Fruit fly (Drosophila melanogaster) whole organism, embryonic: ENCODE data around the gene Tctp.

Source experiments
- Ada2b ChIP-seq: fragments of 200-800 bp; sonication (Bioruptor generic); IDR thresholded peaks from 2 replicates; pipeline ENCODE4 v1.3.6; 2022; ENCODE audit warnings: missing biosample characterization, missing genetic modification characterization
- Adf1 ChIP-seq: fragments of 200-800 bp; sonication (Bioruptor generic); IDR thresholded peaks from 2 replicates; pipeline ENCODE4 v1.3.6; 2022; ENCODE audit warnings: missing biosample characterization, missing genetic modification characterization
- CG12104 ChIP-seq: fragments of 200-800 bp; sonication (Bioruptor generic); optimal IDR thresholded peaks from 3 replicates; lab custom pipeline; 2016; ENCODE audit warnings: missing biosample characterization, missing genetic modification characterization
- CG12155 ChIP-seq: fragments of 200-800 bp; sonication (Bioruptor generic); optimal IDR thresholded peaks from 3 replicates; lab custom pipeline; 2016; ENCODE audit warnings: missing biosample characterization, missing genetic modification characterization
- CG14050 ChIP-seq: fragments of 200-800 bp; sonication (Bioruptor generic); IDR thresholded peaks from 3 replicates; pipeline ENCODE4 v1.3.6; 2022; ENCODE audit warnings: missing biosample characterization, missing genetic modification characterization
- CG14441 ChIP-seq: fragments of 200-800 bp; sonication (Bioruptor generic); IDR thresholded peaks from 2 replicates; pipeline ENCODE4 v1.3.6; 2022; ENCODE audit warnings: missing biosample characterization, missing genetic modification characterization
- CG14667 ChIP-seq: fragments of 200-800 bp; sonication (Bioruptor generic); IDR thresholded peaks from 2 replicates; pipeline ENCODE4 v1.3.6; 2022; ENCODE audit warnings: missing biosample characterization, missing genetic modification characterization
- CG1529 ChIP-seq: fragments of 200-800 bp; sonication (Bioruptor generic); optimal IDR thresholded peaks from 3 replicates; lab custom pipeline; 2018; ENCODE audit warnings: missing biosample characterization, missing genetic modification characterization
- CG15514 ChIP-seq: fragments of 200-800 bp; sonication (Bioruptor generic); optimal IDR thresholded peaks from 3 replicates; lab custom pipeline; 2017; ENCODE audit warnings: missing biosample characterization, missing genetic modification characterization, mild to moderate bottlenecking, moderate library complexity, missing genetic modification reagents
- CG17568 ChIP-seq: fragments of 200-800 bp; sonication (Bioruptor generic); optimal IDR thresholded peaks from 2 replicates; lab custom pipeline; 2018; ENCODE audit warnings: missing biosample characterization, mild to moderate bottlenecking, missing genetic modification characterization, moderate library complexity
- CG18011 ChIP-seq: fragments of 200-800 bp; sonication (Bioruptor generic); optimal IDR thresholded peaks from 2 replicates; lab custom pipeline; 2017; ENCODE audit warnings: missing biosample characterization, missing genetic modification characterization, mild to moderate bottlenecking, moderate library complexity, missing genotype
- CG18476 ChIP-seq: fragments of 200-800 bp; sonication (Bioruptor generic); optimal IDR thresholded peaks from 2 replicates; lab custom pipeline; 2016; ENCODE audit warnings: missing biosample characterization, mild to moderate bottlenecking, missing genetic modification characterization
- CG18764 ChIP-seq: fragments of 200-800 bp; sonication (Bioruptor generic); optimal IDR thresholded peaks from 3 replicates; lab custom pipeline; 2016; ENCODE audit warnings: missing biosample characterization, missing genetic modification characterization
- CG30020 ChIP-seq: fragments of 200-800 bp; optimal IDR thresholded peaks from 2 replicates; lab custom pipeline; 2019; ENCODE audit warnings: missing biosample characterization, mild to moderate bottlenecking, missing genetic modification characterization, moderate library complexity
- CG32532 ChIP-seq: fragments of 200-800 bp; sonication (Bioruptor generic); IDR thresholded peaks from 2 replicates; pipeline ENCODE4 v1.3.6; 2022; ENCODE audit warnings: missing biosample characterization, missing genetic modification characterization
- CG32772 ChIP-seq: fragments of 200-800 bp; sonication (Bioruptor generic); IDR thresholded peaks from 2 replicates; pipeline ENCODE4 v1.3.6; 2022; ENCODE audit warnings: missing biosample characterization, missing genetic modification characterization
- CG3281 ChIP-seq: fragments of 200-800 bp; sonication (Bioruptor generic); optimal IDR thresholded peaks from 3 replicates; lab custom pipeline; 2017; ENCODE audit warnings: missing biosample characterization, mild to moderate bottlenecking, missing genetic modification characterization
- CG34376 ChIP-seq: fragments of 200-800 bp; sonication (Bioruptor generic); optimal IDR thresholded peaks from 2 replicates; lab custom pipeline; 2018; ENCODE audit warnings: missing biosample characterization, mild to moderate bottlenecking, missing genetic modification characterization
- CG4360 ChIP-seq: fragments of 200-800 bp; sonication (Bioruptor generic); IDR thresholded peaks from 2 replicates; pipeline ENCODE4 v1.3.6; 2022; ENCODE audit warnings: missing biosample characterization, missing genetic modification characterization
- CG4424 ChIP-seq: fragments of 200-800 bp; sonication (Bioruptor generic); optimal IDR thresholded peaks from 3 replicates; lab custom pipeline; 2016; ENCODE audit warnings: missing biosample characterization, missing genetic modification characterization
- CG6813 ChIP-seq: fragments of 200-800 bp; sonication (Bioruptor generic); optimal IDR thresholded peaks from 2 replicates; lab custom pipeline; 2017; ENCODE audit warnings: missing biosample characterization, missing genetic modification characterization, mild to moderate bottlenecking, moderate library complexity, missing genetic modification reagents
- CG9215 ChIP-seq: fragments of 200-800 bp; sonication (Bioruptor generic); IDR thresholded peaks from 2 replicates; pipeline ENCODE4 v1.3.6; 2022; ENCODE audit warnings: missing biosample characterization, missing genetic modification characterization
- D19A ChIP-seq: fragments of 200-800 bp; optimal IDR thresholded peaks from 3 replicates; lab custom pipeline; 2019; ENCODE audit warnings: missing biosample characterization, mild to moderate bottlenecking, missing genetic modification characterization, moderate library complexity
- Dad ChIP-seq: fragments of 200-800 bp; sonication (Bioruptor generic); optimal IDR thresholded peaks from 3 replicates; lab custom pipeline; 2016; ENCODE audit warnings: missing biosample characterization, missing genetic modification characterization
- H2.0 ChIP-seq: fragments of 200-800 bp; sonication (Bioruptor generic); IDR thresholded peaks from 2 replicates; pipeline ENCODE4 v1.3.6; 2022; ENCODE audit warnings: missing biosample characterization, missing genetic modification characterization
- Mes4 ChIP-seq: fragments of 200-800 bp; sonication (Bioruptor generic); optimal IDR thresholded peaks from 2 replicates; lab custom pipeline; 2016; ENCODE audit warnings: missing biosample characterization, missing genetic modification characterization
- NC2α ChIP-seq: fragments of 200-800 bp; sonication (Bioruptor generic); optimal IDR thresholded peaks from 2 replicates; lab custom pipeline; 2016; ENCODE audit warnings: missing biosample characterization, missing genetic modification characterization
- Neu2 ChIP-seq: fragments of 200-800 bp; sonication (Bioruptor generic); optimal IDR thresholded peaks from 3 replicates; lab custom pipeline; 2016; ENCODE audit warnings: missing biosample characterization, missing genetic modification characterization, borderline replicate concordance
- Oaz ChIP-seq: fragments of 200-800 bp; sonication (Bioruptor generic); IDR thresholded peaks from 2 replicates; pipeline ENCODE4 v1.3.6; 2022; ENCODE audit warnings: missing biosample characterization, missing genetic modification characterization
- Opbp ChIP-seq: fragments of 200-800 bp; sonication (Bioruptor generic); IDR thresholded peaks from 3 replicates; pipeline ENCODE4 v1.3.6; 2022; ENCODE audit warnings: missing biosample characterization, missing genetic modification characterization; ENCODE audit not compliant: partially characterized antibody
- Optix ChIP-seq: fragments of 200-800 bp; sonication (Bioruptor generic); IDR thresholded peaks from 3 replicates; pipeline ENCODE4 v1.3.6; 2022; ENCODE audit warnings: missing biosample characterization, missing genetic modification characterization
- Side ChIP-seq: fragments of 200-800 bp; sonication (Bioruptor generic); optimal IDR thresholded peaks from 2 replicates; lab custom pipeline; 2016; ENCODE audit warnings: missing biosample characterization, missing genetic modification characterization
- Sox102F ChIP-seq: fragments of 200-800 bp; sonication (Bioruptor generic); optimal IDR thresholded peaks from 2 replicates; lab custom pipeline; 2018; ENCODE audit warnings: missing biosample characterization, mild to moderate bottlenecking, missing genetic modification characterization, moderate library complexity
- YL-1 ChIP-seq: fragments of 200-800 bp; sonication (Bioruptor generic); optimal IDR thresholded peaks from 3 replicates; lab custom pipeline; 2017; ENCODE audit warnings: missing biosample characterization, mild to moderate bottlenecking, missing genetic modification characterization
- bigmax ChIP-seq: fragments of 200-800 bp; sonication (Bioruptor generic); optimal IDR thresholded peaks from 2 replicates; lab custom pipeline; 2018; ENCODE audit warnings: missing biosample characterization, mild to moderate bottlenecking, missing genetic modification characterization
- eve ChIP-seq, 2 experiments: fragments of >200 bp; optimal IDR thresholded peaks; 2 replicates each; lab custom pipeline; 2017; ENCODE audit warnings: missing biosample characterization in 2 of 2, missing genetic modification characterization in 2 of 2
- fd64A ChIP-seq: fragments of 200-800 bp; sonication (Bioruptor generic); optimal IDR thresholded peaks from 3 replicates; lab custom pipeline; 2018; ENCODE audit warnings: missing biosample characterization, mild to moderate bottlenecking, missing genetic modification characterization
- gsb-n ChIP-seq: fragments of 200-800 bp; sonication (Bioruptor generic); optimal IDR thresholded peaks from 3 replicates; lab custom pipeline; 2018; ENCODE audit warnings: missing biosample characterization, mild to moderate bottlenecking, missing genetic modification characterization
- insv ChIP-seq, 2 experiments: fragments of 200-800 bp; sonication (Bioruptor generic); optimal IDR thresholded peaks; 3 replicates each; lab custom pipeline; 2016 to 2018; ENCODE audit warnings: missing biosample characterization in 2 of 2, missing genetic modification characterization in 2 of 2
- jigr1 ChIP-seq: fragments of 200-800 bp; sonication (Bioruptor generic); IDR thresholded peaks from 3 replicates; pipeline ENCODE4 v1.3.6; 2022; ENCODE audit warnings: missing biosample characterization, missing genetic modification characterization
- nau ChIP-seq: fragments of 200-800 bp; sonication (Bioruptor generic); optimal IDR thresholded peaks from 3 replicates; lab custom pipeline; 2017; ENCODE audit warnings: missing biosample characterization, mild to moderate bottlenecking, missing genetic modification characterization, missing genetic modification reagents
- onecut ChIP-seq: fragments of 200-800 bp; sonication (Bioruptor generic); IDR thresholded peaks from 2 replicates; pipeline ENCODE4 v1.3.6; 2022; ENCODE audit warnings: missing biosample characterization, missing genetic modification characterization
- org-1 ChIP-seq: fragments of 200-800 bp; sonication (Bioruptor generic); optimal IDR thresholded peaks from 2 replicates; lab custom pipeline; 2017; ENCODE audit warnings: missing biosample characterization, missing genetic modification characterization
- prd ChIP-seq, 3 experiments: fragments of >200 bp in 2 of 3; fragments of 200-800 bp in 1 of 3; sonication (Bioruptor generic) in 1 of 3; optimal IDR thresholded peaks in 2 of 3; IDR thresholded peaks in 1 of 3; 2 replicates in 2 of 3; 3 replicates in 1 of 3; pipeline versions ENCODE4 v1.3.6 to Lab custom; 2017 to 2022; ENCODE audit warnings: missing biosample characterization in 1 of 3, missing genetic modification characterization in 1 of 3
- pzg ChIP-seq: fragments of 200-800 bp; sonication (Bioruptor generic); optimal IDR thresholded peaks from 3 replicates; lab custom pipeline; 2018; ENCODE audit warnings: missing biosample characterization, mild to moderate bottlenecking, missing genetic modification characterization, moderate library complexity
- sim ChIP-seq: fragments of 200-800 bp; sonication (Bioruptor generic); IDR thresholded peaks from 2 replicates; pipeline ENCODE4 v1.3.6; 2022; ENCODE audit warnings: missing biosample characterization, missing genetic modification characterization
- trh ChIP-seq: fragments of 200-800 bp; sonication (Bioruptor generic); optimal IDR thresholded peaks from 2 replicates; lab custom pipeline; 2016; ENCODE audit warnings: missing biosample characterization, missing genetic modification characterization
- twi ChIP-seq: fragments of 200-800 bp; optimal IDR thresholded peaks from 2 replicates; lab custom pipeline; 2019; ENCODE audit warnings: missing biosample characterization, mild to moderate bottlenecking, missing genetic modification characterization, moderate library complexity
- usp ChIP-seq: fragments of >200 bp; optimal IDR thresholded peaks from 2 replicates; lab custom pipeline; 2017; ENCODE audit warnings: missing biosample characterization, missing genetic modification characterization

The Tctp gene

dm6 chr3R:11211291-11212061 lies 1.4 kb downstream of the Tctp start (continued):
- TF ChIP-seq CG12155 (GFP tag; lab: Kevin White, UChicago) (peak; percentile 89), Dad (peak; percentile 47), CG17568 (peak; percentile 33), CG4360 (GFP tag; lab: Robert Waterston, UW) (peak; percentile 73), Optix (GFP tag; lab: Robert Waterston, UW) (peak; percentile 35; the same call in 1 of the 3 replicates), gsb-n (tag; lab: Kevin White, UChicago) (peak; percentile 45), CG14441 (GFP tag; lab: Robert Waterston, UW) (peak; percentile 83), jigr1 (GFP tag; lab: Robert Waterston, UW) (no peak), H2.0 (peak; percentile 64), CG18476 (peak; percentile 71), Mes4 (GFP tag; lab: Kevin White, UChicago) (peak; percentile 54), Side (peak; percentile 53), D19A (tag; lab: Kevin White, UChicago) (peak; percentile 55), CG14667 (peak; percentile 70), CG6813 (GFP tag; lab: Kevin White, UChicago) (no peak), pzg (GFP tag; lab: Kevin White, UChicago) (peak; percentile 20), NC2α (GFP tag; lab: Kevin White, UChicago) (peak; percentile 37), insv (GFP tag; optimal IDR thresholded peaks at IDR 0.05; lab: Kevin White, UChicago) (peak in 1 of 2 experiments; percentile 17), usp (GFP tag; lab: Kevin White, UChicago) (no peak), CG18764 (peak; percentile 44), CG30020 (tag; lab: Kevin White, UChicago) (peak; percentile 10), CG3281 (GFP tag; lab: Kevin White, UChicago) (peak; percentile 63), CG18011 (GFP tag; lab: Kevin White, UChicago) (peak; percentile 5), Opbp (GFP tag; lab: Robert Waterston, UW) (no peak), Oaz (GFP tag; lab: Robert Waterston, UW) (peak; percentile 45), sim (GFP tag; lab: Robert Waterston, UW) (no peak), trh (GFP tag; lab: Kevin White, UChicago) (no peak), fd64A (no peak), CG32772 (peak; percentile 61), org-1 (GFP tag; lab: Kevin White, UChicago) (peak; percentile 6), Neu2 (GFP tag; lab: Kevin White, UChicago) (no peak), twi (tag; lab: Kevin White, UChicago) (peak; percentile 6), eve (GFP tag; optimal IDR thresholded peaks at IDR 0.05; lab: Kevin White, UChicago) (no peak), CG14050 (GFP tag; lab: Robert Waterston, UW) (peak; percentile 66), YL-1 (peak; percentile 57), prd (optimal IDR thresholded peaks at IDR 0.05; lab: Kevin White, UChicago) (no peak), prd (GFP tag; IDR thresholded peaks at IDR 0.05; lab: Robert Waterston, UW) (peak; percentile 87), CG4424 (peak; percentile 71), CG9215 (GFP tag; lab: Robert Waterston, UW) (peak; percentile 69), CG1529 (GFP tag; lab: Kevin White, UChicago) (peak; percentile 11), Adf1 (peak; percentile 33; the same call in 1 of the 2 replicates), nau (GFP tag; lab: Kevin White, UChicago) (peak; percentile 12), Sox102F (GFP tag; lab: Kevin White, UChicago) (peak; percentile 75), CG34376 (GFP tag; lab: Kevin White, UChicago) (peak; percentile 76), CG15514 (peak; percentile 63), onecut (GFP tag; lab: Robert Waterston, UW) (peak; percentile 34; the same call in 1 of the 2 replicates), Ada2b (GFP tag; lab: Robert Waterston, UW) (peak; percentile 73), bigmax (GFP tag; lab: Kevin White, UChicago) (peak; percentile 99), CG32532 (GFP tag; lab: Robert Waterston, UW) (peak; percentile 90), CG12104 (GFP tag; lab: Kevin White, UChicago) (no peak)
